Worm (Caenorhabditis elegans) whole organism, L1 larva: ENCODE results near the gene C55A6.1.
"Not testable (repeated sequence)": the region's sequence is repeated elsewhere in the genome, so short reads cannot be mapped to it uniquely, and the experiment has no call there.

Experiments
- C04F5.9 ChIP-seq: sonication (generic microtip); optimal IDR thresholded peaks from 2 replicates; lab custom pipeline; 2016; ENCODE audit warnings: missing genetic modification characterization, missing compliant biosample characterization
- F16B12.6 ChIP-seq: fragments of 150-350 bp; optimal IDR thresholded peaks from 2 replicates; lab custom pipeline; 2014; ENCODE audit warnings: missing biosample characterization, missing genetic modification characterization
- Y116A8C.19 ChIP-seq: sonication (generic microtip); optimal IDR thresholded peaks from 2 replicates; lab custom pipeline; 2016; ENCODE audit warnings: missing compliant biosample characterization, missing genetic modification characterization, borderline replicate concordance
- blmp-1 ChIP-seq: fragments of 150-350 bp; optimal IDR thresholded peaks from 2 replicates; lab custom pipeline; 2014; ENCODE audit warnings: missing biosample characterization, missing genetic modification characterization
- ceh-8 ChIP-seq: fragments of 200-800 bp; sonication (Bioruptor generic); optimal IDR thresholded peaks from 2 replicates; lab custom pipeline; 2018; ENCODE audit warnings: mild to moderate bottlenecking, missing genetic modification characterization, moderate library complexity, missing compliant biosample characterization
- ceh-82 ChIP-seq, 3 experiments: fragments of 150-350 bp in 1 of 3; sonication (generic microtip) in 2 of 3; optimal IDR thresholded peaks; 2 replicates each; lab custom pipeline; 2014 to 2017; ENCODE audit warnings: missing biosample characterization in 3 of 3, missing genetic modification characterization in 3 of 3
- ces-1 ChIP-seq: fragments of 150-350 bp; optimal IDR thresholded peaks from 2 replicates; lab custom pipeline; 2014; ENCODE audit warnings: missing biosample characterization, missing genetic modification reagents, missing genetic modification characterization
- efl-1 ChIP-seq, 4 experiments: fragments of 150-350 bp; optimal IDR thresholded peaks in 3 of 4; peaks in 1 of 4; 1 replicate in 1 of 4; 2 replicates in 3 of 4; lab custom pipeline; 2014; ENCODE audit warnings: missing biosample characterization in 2 of 4, missing genetic modification characterization in 2 of 4, missing genetic modification reagents in 2 of 4
- efl-3 ChIP-seq: fragments of 200-800 bp; sonication (Bioruptor generic); optimal IDR thresholded peaks from 2 replicates; lab custom pipeline; 2018; ENCODE audit warnings: mild to moderate bottlenecking, missing genetic modification characterization, missing compliant biosample characterization
- egl-27 ChIP-seq, 2 experiments: fragments of 150-350 bp in 1 of 2; sonication (generic microtip); optimal IDR thresholded peaks; 3 replicates each; lab custom pipeline; 2017 to 2018; ENCODE audit warnings: missing biosample characterization in 2 of 2, missing genetic modification characterization in 2 of 2, missing genetic modification reagents in 2 of 2
- elt-2 ChIP-seq: sonication (generic microtip); optimal IDR thresholded peaks from 2 replicates; lab custom pipeline; 2016; ENCODE audit warnings: missing genetic modification characterization, mild to moderate bottlenecking, inconsistent platforms, missing compliant biosample characterization, missing genetic modification reagents
- fos-1 ChIP-seq: fragments of 150-350 bp; optimal IDR thresholded peaks from 2 replicates; lab custom pipeline; 2014; ENCODE audit warnings: missing biosample characterization, missing genetic modification characterization
- grh-1 ChIP-seq: fragments of 200-800 bp; sonication (Bioruptor generic); IDR thresholded peaks from 2 replicates; pipeline ENCODE4 v1.3.6; 2022; ENCODE audit warnings: missing genetic modification reagents, missing genetic modification characterization, missing compliant biosample characterization
- hlh-17 ChIP-seq: fragments of 200-800 bp; sonication (Bioruptor generic); optimal IDR thresholded peaks from 2 replicates; lab custom pipeline; 2018; ENCODE audit warnings: missing genetic modification characterization, mild to moderate bottlenecking, missing compliant biosample characterization, moderate library complexity, borderline replicate concordance
- hlh-4 ChIP-seq: sonication (generic microtip); optimal IDR thresholded peaks from 2 replicates; lab custom pipeline; 2016; ENCODE audit warnings: mild to moderate bottlenecking, missing genetic modification characterization, missing compliant biosample characterization
- irx-1 ChIP-seq: sonication (generic microtip); optimal IDR thresholded peaks from 2 replicates; lab custom pipeline; 2016; ENCODE audit warnings: missing genetic modification characterization, missing compliant biosample characterization
- lin-35 ChIP-seq, 2 experiments: fragments of 150-350 bp; optimal IDR thresholded peaks; 2 replicates each; lab custom pipeline; 2014; ENCODE audit warnings: missing biosample characterization in 2 of 2, missing genetic modification characterization in 2 of 2, missing genetic modification reagents in 2 of 2
- lsy-2 ChIP-seq, 2 experiments: fragments of 150-350 bp; optimal IDR thresholded peaks; 2 replicates each; lab custom pipeline; 2014; ENCODE audit warnings: missing biosample characterization in 2 of 2, missing genetic modification characterization in 2 of 2
- mef-2 ChIP-seq: fragments of 150-350 bp; optimal IDR thresholded peaks from 2 replicates; lab custom pipeline; 2014; ENCODE audit warnings: missing biosample characterization, missing genetic modification characterization
- nhr-12 ChIP-seq: sonication (generic microtip); optimal IDR thresholded peaks from 2 replicates; lab custom pipeline; 2017; ENCODE audit warnings: missing biosample characterization, missing genetic modification characterization
- nhr-19 ChIP-seq: fragments of 200-800 bp; sonication (Bioruptor generic); conservative IDR thresholded peaks from 2 replicates; pipeline ENCODE4 v1.3.6; 2022; ENCODE audit warnings: missing genetic modification characterization, missing compliant biosample characterization
- nhr-20 ChIP-seq: sonication (generic microtip); optimal IDR thresholded peaks from 2 replicates; lab custom pipeline; 2016; ENCODE audit warnings: mild to moderate bottlenecking, missing genetic modification characterization, missing compliant biosample characterization
- nhr-28 ChIP-seq: fragments of 150-350 bp; optimal IDR thresholded peaks from 2 replicates; lab custom pipeline; 2014; ENCODE audit warnings: missing biosample characterization, missing genetic modification characterization
- nhr-47 ChIP-seq: sonication (generic microtip); optimal IDR thresholded peaks from 2 replicates; lab custom pipeline; 2016; ENCODE audit warnings: mild to moderate bottlenecking, missing genetic modification characterization, moderate library complexity, missing compliant biosample characterization
- nhr-71 ChIP-seq: sonication (generic microtip); optimal IDR thresholded peaks from 2 replicates; lab custom pipeline; 2016; ENCODE audit warnings: mild to moderate bottlenecking, missing genetic modification characterization, moderate library complexity, missing compliant biosample characterization
- nhr-84 ChIP-seq: sonication (generic microtip); optimal IDR thresholded peaks from 2 replicates; lab custom pipeline; 2017; ENCODE audit warnings: missing biosample characterization, missing genetic modification characterization
- nhr-90 ChIP-seq: sonication (generic microtip); optimal IDR thresholded peaks from 2 replicates; lab custom pipeline; 2016; ENCODE audit warnings: mild to moderate bottlenecking, missing genetic modification characterization, missing compliant biosample characterization; ENCODE audit not compliant: poor library complexity
- pax-3 ChIP-seq: fragments of 200-800 bp; sonication (Bioruptor generic); optimal IDR thresholded peaks from 2 replicates; lab custom pipeline; 2018; ENCODE audit warnings: mild to moderate bottlenecking, missing genetic modification characterization, moderate library complexity, missing compliant biosample characterization
- pqm-1 ChIP-seq: sonication (generic microtip); optimal IDR thresholded peaks from 3 replicates; lab custom pipeline; 2017; ENCODE audit warnings: missing biosample characterization, missing genetic modification characterization
- skn-1 ChIP-seq: fragments of 150-350 bp; optimal IDR thresholded peaks from 2 replicates; lab custom pipeline; 2014; ENCODE audit warnings: missing biosample characterization, missing genetic modification characterization
- snpc-4 ChIP-seq: fragments of 150-350 bp; optimal IDR thresholded peaks from 2 replicates; lab custom pipeline; 2014; ENCODE audit warnings: missing biosample characterization, missing genetic modification characterization
- sup-37 ChIP-seq: fragments of 200-800 bp; sonication (Bioruptor generic); optimal IDR thresholded peaks from 2 replicates; lab custom pipeline; 2018; ENCODE audit warnings: mild to moderate bottlenecking, missing genetic modification characterization, missing compliant biosample characterization
- swsn-7 ChIP-seq: sonication (generic microtip); optimal IDR thresholded peaks from 2 replicates; lab custom pipeline; 2016; ENCODE audit warnings: missing genetic modification characterization, missing compliant biosample characterization
- tlp-1 ChIP-seq: fragments of 150-350 bp; optimal IDR thresholded peaks from 2 replicates; lab custom pipeline; 2014; ENCODE audit warnings: missing biosample characterization, missing genetic modification characterization
- unc-130 ChIP-seq: fragments of 150-350 bp; optimal IDR thresholded peaks from 2 replicates; lab custom pipeline; 2017; ENCODE audit warnings: missing biosample characterization, missing genetic modification characterization, inconsistent platforms
- unc-62 ChIP-seq: fragments of 150-350 bp; optimal IDR thresholded peaks from 2 replicates; lab custom pipeline; 2014; ENCODE audit warnings: missing biosample characterization, missing genetic modification reagents, missing genetic modification characterization
- unc-86 ChIP-seq: sonication (generic microtip); optimal IDR thresholded peaks from 2 replicates; lab custom pipeline; 2016; ENCODE audit warnings: missing genetic modification characterization, missing compliant biosample characterization
- unc-98 ChIP-seq: fragments of 200-800 bp; sonication (Bioruptor generic); IDR thresholded peaks from 2 replicates; pipeline ENCODE4 v1.3.6; 2022; ENCODE audit warnings: missing genetic modification characterization, missing compliant biosample characterization
- vab-15 ChIP-seq: sonication (generic microtip); optimal IDR thresholded peaks from 2 replicates; lab custom pipeline; 2017; ENCODE audit warnings: missing genotype, mild to moderate bottlenecking, missing genetic modification characterization, missing compliant biosample characterization
- zip-4 ChIP-seq: fragments of 200-800 bp; sonication (Bioruptor generic); optimal IDR thresholded peaks from 2 replicates; lab custom pipeline; 2018; ENCODE audit warnings: mild to moderate bottlenecking, missing genetic modification characterization, moderate library complexity, missing compliant biosample characterization
- ztf-11 ChIP-seq, 2 experiments: sonication (generic microtip); optimal IDR thresholded peaks; 2 replicates each; lab custom pipeline; 2016 to 2017; ENCODE audit warnings: missing genetic modification characterization in 2 of 2, missing biosample characterization in 1 of 2, missing compliant biosample characterization in 1 of 2

C55A6.1 gene

ce11 chrV:11475638-11476037, 29.1 kb downstream of the C55A6.1 start, which contains the start of gene T11F9.7:
T11F9.7 (plus strand) TSS chrV:11475938.
- TF ChIP-seq nhr-47 (tag; lab: Kevin White, UChicago); grh-1 (GFP tag; lab: Robert Waterston, UW); hlh-17 (GFP tag; lab: Kevin White, UChicago): not testable (repeated sequence)
- TF ChIP-seq, all 84 proteins: peak for 0; not testable (repeated sequence) for 84

ce11 chrV:11474399-11474798, 30.4 kb downstream of the C55A6.1 start, which contains the start of gene nas-22:
nas-22 (plus strand) TSS chrV:11474699.
- no peak for TF ChIP-seq ces-1 (GFP tag; lab: Kevin White, UChicago)
- no peak for TF ChIP-seq lin-35 (GFP tag; optimal IDR thresholded peaks at IDR 0.05; lab: Kevin White, UChicago)
- no peak for TF ChIP-seq nhr-12 (tag; lab: Kevin White, UChicago)
- TF ChIP-seq sup-37: no peak
- TF ChIP-seq C04F5.9: no peak
- TF ChIP-seq mef-2: no peak
- no peak for TF ChIP-seq lsy-2 (tag; optimal IDR thresholded peaks at IDR 0.05; lab: Kevin White, UChicago)
- TF ChIP-seq pax-3 (tag; lab: Kevin White, UChicago): no peak
- no peak for TF ChIP-seq efl-3 (GFP tag; lab: Kevin White, UChicago)
- TF ChIP-seq vab-15: no peak
- TF ChIP-seq fos-1: no peak
- no peak for TF ChIP-seq nhr-84 (tag; lab: Kevin White, UChicago)
- TF ChIP-seq skn-1: no peak
- no peak for TF ChIP-seq unc-86 (tag; lab: Kevin White, UChicago)
- no peak for TF ChIP-seq snpc-4
- no peak for TF ChIP-seq egl-27 (tag; optimal IDR thresholded peaks at IDR 0.05; lab: Kevin White, UChicago)
- TF ChIP-seq swsn-7 (tag; lab: Kevin White, UChicago): no peak
- no peak for TF ChIP-seq unc-98 (GFP tag; lab: Robert Waterston, UW)
- no peak for TF ChIP-seq F16B12.6 (tag; lab: Kevin White, UChicago)

- TF ChIP-seq zip-4 (GFP tag; lab: Kevin White, UChicago) (no peak), ceh-8 (GFP tag; lab: Kevin White, UChicago) (no peak), ztf-11 (tag; optimal IDR thresholded peaks at IDR 0.05; lab: Kevin White, UChicago) (no peak), ceh-82 (tag; optimal IDR thresholded peaks at IDR 0.05; lab: Kevin White, UChicago) (no peak), Y116A8C.19 (tag; lab: Kevin White, UChicago) (no peak), irx-1 (no peak), hlh-4 (no peak), unc-130 (no peak), unc-62 (GFP tag; lab: Kevin White, UChicago) (no peak), blmp-1 (tag; lab: Kevin White, UChicago) (no peak)
Observed at ce11 chrV:11472209-11472608, 32.6 kb downstream of the C55A6.1 start, which contains the start of the genes nas-20 and nas-21. nas-20 (minus strand) TSS chrV:11472309. nas-21 (plus strand) TSS chrV:11472564.

- peak; percentile 38 for TF ChIP-seq nhr-20 (tag; lab: Kevin White, UChicago)
- peak; percentile 10 for TF ChIP-seq pqm-1 (tag; lab: Kevin White, UChicago)
- no peak for TF ChIP-seq nhr-19
- no peak for TF ChIP-seq nhr-28
- TF ChIP-seq zip-4 (GFP tag; lab: Kevin White, UChicago): no peak
- TF ChIP-seq efl-3 (GFP tag; lab: Kevin White, UChicago): no peak
- TF ChIP-seq grh-1 (GFP tag; lab: Robert Waterston, UW): no peak
- TF ChIP-seq blmp-1 (tag; lab: Kevin White, UChicago): no peak
- TF ChIP-seq tlp-1 (tag; lab: Kevin White, UChicago): no peak
- TF ChIP-seq lin-35 (GFP tag; optimal IDR thresholded peaks at IDR 0.05; lab: Kevin White, UChicago): peak in 1 of 2 experiments; percentile 24
- TF ChIP-seq efl-1 (optimal IDR thresholded peaks at IDR 0.05; lab: Kevin White, UChicago): no peak
- peak in 1 of 2 experiments; percentile 78 for TF ChIP-seq efl-1 (GFP tag; optimal IDR thresholded peaks at IDR 0.05 in 1 of 2; lab: Kevin White, UChicago)
- peak; percentile 2 for TF ChIP-seq nhr-90 (tag; lab: Kevin White, UChicago)
- TF ChIP-seq nhr-47 (tag; lab: Kevin White, UChicago): no peak
- peak; percentile 93 for TF ChIP-seq elt-2
- no peak for TF ChIP-seq nhr-71 (tag; lab: Kevin White, UChicago)
- TF ChIP-seq ztf-11 (tag; optimal IDR thresholded peaks at IDR 0.05; lab: Kevin White, UChicago): no peak
- no peak for TF ChIP-seq nhr-12 (tag; lab: Kevin White, UChicago)
Observed at ce11 chrV:11470210-11470713, 34.5 kb downstream of the C55A6.1 start, which contains the start of gene aat-6. aat-6 (minus strand) TSS chrV:11470663.
